Worm (Caenorhabditis elegans) whole organism, L1 larva: Measurements from ENCODE around the gene C50C3.12.

Experiments
- C04F5.9 ChIP-seq: sonication (generic microtip); optimal IDR thresholded peaks from 2 replicates; lab custom pipeline; 2016; ENCODE audit warnings: missing genetic modification characterization, missing compliant biosample characterization
- C34B4.2 ChIP-seq: sonication (generic microtip); optimal IDR thresholded peaks from 2 replicates; lab custom pipeline; 2017; ENCODE audit warnings: mild to moderate bottlenecking, missing genetic modification characterization, missing compliant biosample characterization
- F16B12.6 ChIP-seq: fragments of 150-350 bp; optimal IDR thresholded peaks from 2 replicates; lab custom pipeline; 2014; ENCODE audit warnings: missing biosample characterization, missing genetic modification characterization
- ama-1 ChIP-seq: fragments of 150-350 bp; optimal IDR thresholded peaks from 2 replicates; lab custom pipeline; 2014
- blmp-1 ChIP-seq: fragments of 150-350 bp; optimal IDR thresholded peaks from 2 replicates; lab custom pipeline; 2014; ENCODE audit warnings: missing biosample characterization, missing genetic modification characterization
- ceh-8 ChIP-seq: fragments of 200-800 bp; sonication (Bioruptor generic); optimal IDR thresholded peaks from 2 replicates; lab custom pipeline; 2018; ENCODE audit warnings: mild to moderate bottlenecking, missing genetic modification characterization, moderate library complexity, missing compliant biosample characterization
- ceh-82 ChIP-seq, 3 experiments: fragments of 150-350 bp in 1 of 3; sonication (generic microtip) in 2 of 3; optimal IDR thresholded peaks; 2 replicates each; lab custom pipeline; 2014 to 2017; ENCODE audit warnings: missing biosample characterization in 3 of 3, missing genetic modification characterization in 3 of 3
- ceh-88 ChIP-seq: fragments of 200-800 bp; sonication (Bioruptor generic); IDR thresholded peaks from 2 replicates; pipeline ENCODE4 v1.3.6; 2022; ENCODE audit warnings: missing genetic modification characterization, missing compliant biosample characterization
- dpl-1 ChIP-seq, 3 experiments: fragments of 150-350 bp in 2 of 3; sonication (generic microtip) in 1 of 3; optimal IDR thresholded peaks; 2 replicates each; lab custom pipeline; 2014 to 2017; ENCODE audit warnings: missing biosample characterization in 3 of 3, missing genetic modification characterization in 3 of 3, missing genetic modification reagents in 3 of 3
- efl-1 ChIP-seq, 4 experiments: fragments of 150-350 bp; optimal IDR thresholded peaks in 3 of 4; peaks in 1 of 4; 1 replicate in 1 of 4; 2 replicates in 3 of 4; lab custom pipeline; 2014; ENCODE audit warnings: missing biosample characterization in 2 of 4, missing genetic modification characterization in 2 of 4, missing genetic modification reagents in 2 of 4
- efl-3 ChIP-seq: fragments of 200-800 bp; sonication (Bioruptor generic); optimal IDR thresholded peaks from 2 replicates; lab custom pipeline; 2018; ENCODE audit warnings: mild to moderate bottlenecking, missing genetic modification characterization, missing compliant biosample characterization
- egl-13 ChIP-seq: sonication (generic microtip); optimal IDR thresholded peaks from 2 replicates; lab custom pipeline; 2016; ENCODE audit warnings: missing genotype, missing genetic modification reagents, missing genetic modification characterization, missing compliant biosample characterization
- egl-27 ChIP-seq, 2 experiments: fragments of 150-350 bp in 1 of 2; sonication (generic microtip); optimal IDR thresholded peaks; 3 replicates each; lab custom pipeline; 2017 to 2018; ENCODE audit warnings: missing biosample characterization in 2 of 2, missing genetic modification characterization in 2 of 2, missing genetic modification reagents in 2 of 2
- elt-2 ChIP-seq: sonication (generic microtip); optimal IDR thresholded peaks from 2 replicates; lab custom pipeline; 2016; ENCODE audit warnings: missing genetic modification characterization, mild to moderate bottlenecking, inconsistent platforms, missing compliant biosample characterization, missing genetic modification reagents
- elt-3 ChIP-seq, 6 experiments: fragments of 150-350 bp in 1 of 6; sonication (generic microtip); optimal IDR thresholded peaks; 2 replicates each; lab custom pipeline; 2017 to 2018; ENCODE audit warnings: missing biosample characterization in 6 of 6, missing genetic modification characterization in 6 of 6, inconsistent platforms in 1 of 6
- fkh-4 ChIP-seq: sonication (generic microtip); optimal IDR thresholded peaks from 2 replicates; lab custom pipeline; 2016; ENCODE audit warnings: missing compliant biosample characterization, missing genetic modification characterization, borderline replicate concordance
- grh-1 ChIP-seq: fragments of 200-800 bp; sonication (Bioruptor generic); IDR thresholded peaks from 2 replicates; pipeline ENCODE4 v1.3.6; 2022; ENCODE audit warnings: missing genetic modification reagents, missing genetic modification characterization, missing compliant biosample characterization
- hlh-17 ChIP-seq: fragments of 200-800 bp; sonication (Bioruptor generic); optimal IDR thresholded peaks from 2 replicates; lab custom pipeline; 2018; ENCODE audit warnings: missing genetic modification characterization, mild to moderate bottlenecking, missing compliant biosample characterization, moderate library complexity, borderline replicate concordance
- hpl-2 ChIP-seq: fragments of 150-350 bp; optimal IDR thresholded peaks from 2 replicates; lab custom pipeline; 2014; ENCODE audit warnings: missing biosample characterization, missing genetic modification reagents, missing genetic modification characterization
- irx-1 ChIP-seq: sonication (generic microtip); optimal IDR thresholded peaks from 2 replicates; lab custom pipeline; 2016; ENCODE audit warnings: missing genetic modification characterization, missing compliant biosample characterization
- jun-1 ChIP-seq: fragments of 150-350 bp; optimal IDR thresholded peaks from 2 replicates; lab custom pipeline; 2014; ENCODE audit warnings: missing biosample characterization, missing genetic modification reagents, missing genetic modification characterization
- lin-35 ChIP-seq, 2 experiments: fragments of 150-350 bp; optimal IDR thresholded peaks; 2 replicates each; lab custom pipeline; 2014; ENCODE audit warnings: missing biosample characterization in 2 of 2, missing genetic modification characterization in 2 of 2, missing genetic modification reagents in 2 of 2
- lsy-2 ChIP-seq, 2 experiments: fragments of 150-350 bp; optimal IDR thresholded peaks; 2 replicates each; lab custom pipeline; 2014; ENCODE audit warnings: missing biosample characterization in 2 of 2, missing genetic modification characterization in 2 of 2
- mdl-1 ChIP-seq, 2 experiments: fragments of 150-350 bp; optimal IDR thresholded peaks; 2 replicates each; lab custom pipeline; 2014 to 2017; ENCODE audit warnings: missing biosample characterization in 2 of 2, missing genetic modification characterization in 2 of 2, inconsistent platforms in 1 of 2
- mef-2 ChIP-seq: fragments of 150-350 bp; optimal IDR thresholded peaks from 2 replicates; lab custom pipeline; 2014; ENCODE audit warnings: missing biosample characterization, missing genetic modification characterization
- nhr-12 ChIP-seq: sonication (generic microtip); optimal IDR thresholded peaks from 2 replicates; lab custom pipeline; 2017; ENCODE audit warnings: missing biosample characterization, missing genetic modification characterization
- nhr-20 ChIP-seq: sonication (generic microtip); optimal IDR thresholded peaks from 2 replicates; lab custom pipeline; 2016; ENCODE audit warnings: mild to moderate bottlenecking, missing genetic modification characterization, missing compliant biosample characterization
- nhr-237 ChIP-seq: fragments of 150-350 bp; optimal IDR thresholded peaks from 2 replicates; lab custom pipeline; 2014; ENCODE audit warnings: missing biosample characterization, missing genetic modification characterization
- nhr-28 ChIP-seq: fragments of 150-350 bp; optimal IDR thresholded peaks from 2 replicates; lab custom pipeline; 2014; ENCODE audit warnings: missing biosample characterization, missing genetic modification characterization
- nhr-47 ChIP-seq: sonication (generic microtip); optimal IDR thresholded peaks from 2 replicates; lab custom pipeline; 2016; ENCODE audit warnings: mild to moderate bottlenecking, missing genetic modification characterization, moderate library complexity, missing compliant biosample characterization
- nhr-77 ChIP-seq: fragments of 150-350 bp; optimal IDR thresholded peaks from 2 replicates; lab custom pipeline; 2014; ENCODE audit warnings: missing biosample characterization, missing genetic modification characterization
- nhr-84 ChIP-seq: sonication (generic microtip); optimal IDR thresholded peaks from 2 replicates; lab custom pipeline; 2017; ENCODE audit warnings: missing biosample characterization, missing genetic modification characterization
- nhr-90 ChIP-seq: sonication (generic microtip); optimal IDR thresholded peaks from 2 replicates; lab custom pipeline; 2016; ENCODE audit warnings: mild to moderate bottlenecking, missing genetic modification characterization, missing compliant biosample characterization; ENCODE audit not compliant: poor library complexity
- pax-3 ChIP-seq: fragments of 200-800 bp; sonication (Bioruptor generic); optimal IDR thresholded peaks from 2 replicates; lab custom pipeline; 2018; ENCODE audit warnings: mild to moderate bottlenecking, missing genetic modification characterization, moderate library complexity, missing compliant biosample characterization
- sox-4 ChIP-seq: sonication (generic microtip); optimal IDR thresholded peaks from 2 replicates; lab custom pipeline; 2016; ENCODE audit warnings: missing genetic modification characterization, missing compliant biosample characterization
- sptf-1 ChIP-seq: fragments of 150-350 bp; optimal IDR thresholded peaks from 2 replicates; lab custom pipeline; 2014; ENCODE audit warnings: missing biosample characterization, missing genetic modification characterization
- sup-37 ChIP-seq: fragments of 200-800 bp; sonication (Bioruptor generic); optimal IDR thresholded peaks from 2 replicates; lab custom pipeline; 2018; ENCODE audit warnings: mild to moderate bottlenecking, missing genetic modification characterization, missing compliant biosample characterization
- swsn-7 ChIP-seq: sonication (generic microtip); optimal IDR thresholded peaks from 2 replicates; lab custom pipeline; 2016; ENCODE audit warnings: missing genetic modification characterization, missing compliant biosample characterization
- tbx-2 ChIP-seq: sonication (generic microtip); optimal IDR thresholded peaks from 2 replicates; lab custom pipeline; 2016; ENCODE audit warnings: missing genetic modification characterization, missing compliant biosample characterization
- tlp-1 ChIP-seq: fragments of 150-350 bp; optimal IDR thresholded peaks from 2 replicates; lab custom pipeline; 2014; ENCODE audit warnings: missing biosample characterization, missing genetic modification characterization
- unc-130 ChIP-seq: fragments of 150-350 bp; optimal IDR thresholded peaks from 2 replicates; lab custom pipeline; 2017; ENCODE audit warnings: missing biosample characterization, missing genetic modification characterization, inconsistent platforms
- unc-86 ChIP-seq: sonication (generic microtip); optimal IDR thresholded peaks from 2 replicates; lab custom pipeline; 2016; ENCODE audit warnings: missing genetic modification characterization, missing compliant biosample characterization
- vab-15 ChIP-seq: sonication (generic microtip); optimal IDR thresholded peaks from 2 replicates; lab custom pipeline; 2017; ENCODE audit warnings: missing genotype, mild to moderate bottlenecking, missing genetic modification characterization, missing compliant biosample characterization
- xbp-1 ChIP-seq: sonication (generic microtip); optimal IDR thresholded peaks from 2 replicates; lab custom pipeline; 2016; ENCODE audit warnings: missing genetic modification characterization, missing compliant biosample characterization
- zag-1 ChIP-seq: fragments of 150-350 bp; optimal IDR thresholded peaks from 2 replicates; lab custom pipeline; 2014; ENCODE audit warnings: missing biosample characterization, missing genetic modification characterization
- zip-4 ChIP-seq: fragments of 200-800 bp; sonication (Bioruptor generic); optimal IDR thresholded peaks from 2 replicates; lab custom pipeline; 2018; ENCODE audit warnings: mild to moderate bottlenecking, missing genetic modification characterization, moderate library complexity, missing compliant biosample characterization
- ztf-4 ChIP-seq: fragments of 150-350 bp; optimal IDR thresholded peaks from 2 replicates; lab custom pipeline; 2014; ENCODE audit warnings: missing biosample characterization, missing genetic modification characterization

The C50C3.12 gene

ce11 chrIII:8137777-8138176 is 38.6 kb upstream of the C50C3.12 start, which contains the start of gene hsp-12.2:
TSS of gene hsp-12.2 (plus strand) at chrIII:8138077.
- TF ChIP-seq efl-1 (optimal IDR thresholded peaks at IDR 0.05; lab: Kevin White, UChicago) (no peak), efl-1 (GFP tag; optimal IDR thresholded peaks at IDR 0.05 in 1 of 2; lab: Kevin White, UChicago) (peak in 1 of 2 experiments; percentile 68), hlh-17 (GFP tag; lab: Kevin White, UChicago) (no peak)

- TF ChIP-seq sptf-1 (tag; lab: Kevin White, UChicago): no peak
Observed at ce11 chrIII:8142217-8142616, 34.1 kb upstream of the C50C3.12 start.

ce11 chrIII:8144574-8145065 is 31.7 kb upstream of the C50C3.12 start, which contains the start of the genes C14B9.8 and mrpl-18:
TSS of gene C14B9.8 (minus strand) at chrIII:8144629.
TSS of gene mrpl-18 (plus strand) at chrIII:8145015.
- TF ChIP-seq hlh-17 (GFP tag; lab: Kevin White, UChicago): no peak
- TF ChIP-seq elt-2: peak; percentile 47
- peak; percentile 43 for TF ChIP-seq F16B12.6 (tag; lab: Kevin White, UChicago)
- TF ChIP-seq C34B4.2 (tag; lab: Kevin White, UChicago): peak; percentile 33
- TF ChIP-seq nhr-77 (tag; lab: Kevin White, UChicago): no peak
- peak in 1 of 2 experiments; percentile 54 for TF ChIP-seq mdl-1 (tag; optimal IDR thresholded peaks at IDR 0.05; lab: Kevin White, UChicago)
- peak; percentile 89 for TF ChIP-seq nhr-90 (tag; lab: Kevin White, UChicago)
- peak; percentile 26 to 72 (median 37) for TF ChIP-seq ceh-82 (tag; optimal IDR thresholded peaks at IDR 0.05; lab: Kevin White, UChicago)
- TF ChIP-seq C04F5.9 (tag; lab: Kevin White, UChicago): peak; percentile 78
- no peak for TF ChIP-seq unc-130 (tag; lab: Kevin White, UChicago)
- TF ChIP-seq tlp-1 (tag; lab: Kevin White, UChicago): no peak
- peak; percentile 81 for TF ChIP-seq egl-13 (tag; lab: Kevin White, UChicago)
- TF ChIP-seq nhr-20 (tag; lab: Kevin White, UChicago): peak; percentile 67
- no peak for TF ChIP-seq jun-1 (tag; lab: Kevin White, UChicago)
- TF ChIP-seq hpl-2 (GFP tag; lab: Kevin White, UChicago): no peak
- no peak for TF ChIP-seq nhr-28 (tag; lab: Kevin White, UChicago)
- no peak for TF ChIP-seq zag-1 (tag; lab: Kevin White, UChicago)
- no peak for TF ChIP-seq egl-27 (tag; optimal IDR thresholded peaks at IDR 0.05; lab: Kevin White, UChicago)
- TF ChIP-seq mef-2 (tag; lab: Kevin White, UChicago): no peak
- no peak for TF ChIP-seq blmp-1 (tag; lab: Kevin White, UChicago)
- TF ChIP-seq sox-4 (tag; lab: Kevin White, UChicago): peak; percentile 78
- TF ChIP-seq sup-37 (GFP tag; lab: Kevin White, UChicago): no peak
- TF ChIP-seq grh-1: peak; percentile 59
- TF ChIP-seq nhr-84 (tag; lab: Kevin White, UChicago): no peak
- peak; percentile 54 to 71 (median 69) for TF ChIP-seq dpl-1 (GFP tag; optimal IDR thresholded peaks at IDR 0.05; lab: Kevin White, UChicago)
- no peak for TF ChIP-seq nhr-237 (tag; lab: Kevin White, UChicago)
- no peak for TF ChIP-seq sptf-1 (tag; lab: Kevin White, UChicago)
- peak; percentile 47 to 68 for TF ChIP-seq lin-35 (GFP tag; optimal IDR thresholded peaks at IDR 0.05; lab: Kevin White, UChicago)
- peak; percentile 80 for TF ChIP-seq xbp-1 (tag; lab: Kevin White, UChicago)
- TF ChIP-seq efl-3 (GFP tag; lab: Kevin White, UChicago): no peak
- peak; percentile 18; the same call in 1 of the 2 replicates for TF ChIP-seq ceh-88 (GFP tag; lab: Robert Waterston, UW)
- peak; percentile 83 for TF ChIP-seq tbx-2 (tag; lab: Kevin White, UChicago)
- TF ChIP-seq lsy-2 (tag; optimal IDR thresholded peaks at IDR 0.05; lab: Kevin White, UChicago): peak; percentile 78 to 82
- TF ChIP-seq vab-15: no peak
- TF ChIP-seq ama-1 (lab: Kevin White, UChicago): no peak
- TF ChIP-seq unc-86: peak; percentile 57
- TF ChIP-seq irx-1 (tag; lab: Kevin White, UChicago): peak; percentile 94
- peak; percentile 70 for TF ChIP-seq pax-3
- no peak for TF ChIP-seq ztf-4
- peak; percentile 89 for TF ChIP-seq fkh-4
- TF ChIP-seq swsn-7 (tag; lab: Kevin White, UChicago): peak; percentile 69
- TF ChIP-seq zip-4 (GFP tag; lab: Kevin White, UChicago): peak; percentile 6
- no peak for TF ChIP-seq nhr-12
- peak in 2 of 6 experiments; percentile 20 to 43 for TF ChIP-seq elt-3 (tag; optimal IDR thresholded peaks at IDR 0.05; lab: Kevin White, UChicago)
- peak; percentile 88 for TF ChIP-seq nhr-47 (tag; lab: Kevin White, UChicago)
- TF ChIP-seq ceh-8: no peak
